Worm (Caenorhabditis elegans) whole organism, young adult: ENCODE results near the gene C05D12.3.

ENCODE experiments used
- F33H1.4 ChIP-seq: fragments of 200-800 bp; sonication (Bioruptor generic); IDR thresholded peaks from 2 replicates; pipeline ENCODE4 v1.3.6; 2022; ENCODE audit warnings: missing genetic modification reagents, missing genetic modification characterization, missing compliant biosample characterization
- F39B2.1 ChIP-seq: fragments of 200-800 bp; sonication (Bioruptor generic); IDR thresholded peaks from 2 replicates; pipeline ENCODE4 v1.3.6; 2022; ENCODE audit warnings: missing genetic modification reagents, missing genetic modification characterization, missing compliant biosample characterization
- F55B11.4 ChIP-seq: sonication (generic microtip); optimal IDR thresholded peaks from 2 replicates; lab custom pipeline; 2016; ENCODE audit warnings: missing compliant biosample characterization, missing genetic modification characterization, borderline replicate concordance; ENCODE audit not compliant: insufficient read depth
- F57C9.4 ChIP-seq: sonication (generic microtip); optimal IDR thresholded peaks from 2 replicates; lab custom pipeline; 2017; ENCODE audit warnings: mild to moderate bottlenecking, missing genetic modification characterization, missing compliant biosample characterization
- K12H6.12 ChIP-seq: fragments of 200-800 bp; sonication (Bioruptor generic); optimal IDR thresholded peaks from 2 replicates; lab custom pipeline; 2018; ENCODE audit warnings: mild to moderate bottlenecking, missing genetic modification characterization, missing compliant biosample characterization
- Y53F4B.3 ChIP-seq: fragments of 200-800 bp; sonication (Bioruptor generic); IDR thresholded peaks from 2 replicates; pipeline ENCODE4 v1.3.6; 2022; ENCODE audit warnings: missing genetic modification reagents, missing genetic modification characterization, missing compliant biosample characterization
- Y56A3A.18 ChIP-seq: fragments of 200-800 bp; sonication (Bioruptor generic); IDR thresholded peaks from 2 replicates; pipeline ENCODE4 v1.3.6; 2022; ENCODE audit warnings: missing genetic modification reagents, missing genetic modification characterization, missing compliant biosample characterization
- Y79H2A.3 ChIP-seq: fragments of 200-800 bp; sonication (Bioruptor generic); conservative IDR thresholded peaks from 2 replicates; pipeline ENCODE4 v1.3.6; 2022; ENCODE audit warnings: missing genetic modification reagents, missing genetic modification characterization, missing compliant biosample characterization
- Y95B8A.8 ChIP-seq: fragments of 200-800 bp; sonication (Bioruptor generic); IDR thresholded peaks from 2 replicates; pipeline ENCODE4 v1.3.6; 2022; ENCODE audit warnings: missing genetic modification reagents, missing genetic modification characterization, missing compliant biosample characterization
- akir-1 ChIP-seq: fragments of 200-800 bp; sonication (Bioruptor generic); optimal IDR thresholded peaks from 2 replicates; lab custom pipeline; 2018; ENCODE audit warnings: mild to moderate bottlenecking, missing genetic modification characterization, moderate library complexity, missing compliant biosample characterization
- ama-1 ChIP-seq, 3 experiments: fragments of 150-350 bp in 1 of 3; sonication (generic microtip) in 2 of 3; optimal IDR thresholded peaks; 2 replicates each; lab custom pipeline; 2014 to 2018; ENCODE audit warnings: missing biosample characterization in 2 of 3, missing genetic modification characterization in 2 of 3, missing genetic modification reagents in 2 of 3
- attf-5 ChIP-seq: fragments of 200-800 bp; sonication (Bioruptor generic); optimal IDR thresholded peaks from 2 replicates; lab custom pipeline; 2018; ENCODE audit warnings: mild to moderate bottlenecking, missing genetic modification characterization, missing compliant biosample characterization
- attf-6 ChIP-seq: fragments of 200-800 bp; sonication (Bioruptor generic); IDR thresholded peaks from 2 replicates; pipeline ENCODE4 v1.3.6; 2022; ENCODE audit warnings: missing genetic modification reagents, missing genetic modification characterization, missing compliant biosample characterization
- ccch-3 ChIP-seq: fragments of 200-800 bp; sonication (Bioruptor generic); optimal IDR thresholded peaks from 2 replicates; lab custom pipeline; 2018; ENCODE audit warnings: mild to moderate bottlenecking, missing genetic modification characterization, missing compliant biosample characterization
- cebp-1 ChIP-seq, 2 experiments: fragments of 200-800 bp in 1 of 2; sonication (Bioruptor generic) in 1 of 2; sonication (generic microtip) in 1 of 2; IDR thresholded peaks in 1 of 2; optimal IDR thresholded peaks in 1 of 2; 2 replicates each; pipeline versions ENCODE4 v1.3.6 to Lab custom; 2017 to 2022; ENCODE audit warnings: missing compliant biosample characterization in 2 of 2, missing genetic modification characterization in 2 of 2, mild to moderate bottlenecking in 1 of 2, missing genetic modification reagents in 1 of 2, moderate library complexity in 1 of 2
- cebp-2 ChIP-seq: fragments of 200-800 bp; sonication (Bioruptor generic); IDR thresholded peaks from 2 replicates; pipeline ENCODE4 v1.3.6; 2022; ENCODE audit warnings: missing genetic modification characterization, missing compliant biosample characterization
- ceh-100 ChIP-seq: fragments of 200-800 bp; sonication (Bioruptor generic); IDR thresholded peaks from 2 replicates; pipeline ENCODE4 v1.3.6; 2022; ENCODE audit warnings: missing genetic modification reagents, missing genetic modification characterization, missing compliant biosample characterization
- ceh-79 ChIP-seq: sonication (generic microtip); optimal IDR thresholded peaks from 2 replicates; lab custom pipeline; 2017; ENCODE audit warnings: mild to moderate bottlenecking, missing genetic modification characterization, missing compliant biosample characterization
- dox-1 ChIP-seq: fragments of 200-800 bp; sonication (Bioruptor generic); IDR thresholded peaks from 2 replicates; pipeline ENCODE4 v1.3.6; 2022; ENCODE audit warnings: missing genetic modification reagents, missing genetic modification characterization, missing compliant biosample characterization
- efl-1 ChIP-seq: fragments of 150-350 bp; optimal IDR thresholded peaks from 2 replicates; lab custom pipeline; 2014; ENCODE audit warnings: missing biosample characterization, missing genetic modification reagents, missing genetic modification characterization
- egl-18 ChIP-seq: fragments of 200-800 bp; sonication (Bioruptor generic); IDR thresholded peaks from 2 replicates; pipeline ENCODE4 v1.3.6; 2022; ENCODE audit warnings: missing genetic modification reagents, missing genetic modification characterization, missing compliant biosample characterization
- ets-4 ChIP-seq: fragments of 200-800 bp; sonication (Bioruptor generic); optimal IDR thresholded peaks from 2 replicates; lab custom pipeline; 2018; ENCODE audit warnings: mild to moderate bottlenecking, missing genetic modification characterization, missing compliant biosample characterization
- lin-26 ChIP-seq: fragments of 200-800 bp; sonication (Bioruptor generic); IDR thresholded peaks from 2 replicates; pipeline ENCODE4 v1.3.6; 2022; ENCODE audit warnings: missing genetic modification reagents, missing genetic modification characterization, missing compliant biosample characterization
- lin-35 ChIP-seq, 3 experiments: fragments of 150-350 bp in 2 of 3; sonication (generic microtip) in 1 of 3; optimal IDR thresholded peaks; 2 replicates each; lab custom pipeline; 2014 to 2018; ENCODE audit warnings: missing biosample characterization in 3 of 3, missing genetic modification characterization in 3 of 3, missing genetic modification reagents in 3 of 3
- lin-40 ChIP-seq: sonication (generic microtip); optimal IDR thresholded peaks from 2 replicates; lab custom pipeline; 2016; ENCODE audit warnings: missing genetic modification characterization, mild to moderate bottlenecking, missing compliant biosample characterization, missing genotype, missing genetic modification reagents
- lin-54 ChIP-seq: fragments of 200-800 bp; sonication (Bioruptor generic); optimal IDR thresholded peaks from 2 replicates; lab custom pipeline; 2018; ENCODE audit warnings: mild to moderate bottlenecking, missing genetic modification characterization, missing compliant biosample characterization
- lsl-1 ChIP-seq: fragments of 200-800 bp; sonication (Bioruptor generic); optimal IDR thresholded peaks from 2 replicates; lab custom pipeline; 2018; ENCODE audit warnings: mild to moderate bottlenecking, missing genetic modification characterization, moderate library complexity, missing compliant biosample characterization
- mcd-1 ChIP-seq: fragments of 200-800 bp; sonication (Bioruptor generic); IDR thresholded peaks from 2 replicates; pipeline ENCODE4 v1.3.6; 2022; ENCODE audit warnings: missing genetic modification reagents, missing genetic modification characterization, missing compliant biosample characterization
- nfya-1 ChIP-seq: sonication (generic microtip); optimal IDR thresholded peaks from 2 replicates; lab custom pipeline; 2017; ENCODE audit warnings: antibody characterized with exemption, missing compliant biosample characterization, missing genetic modification characterization, borderline replicate concordance; ENCODE audit not compliant: insufficient read depth
- nfyb-1 ChIP-seq: fragments of 200-800 bp; sonication (Bioruptor generic); IDR thresholded peaks from 2 replicates; pipeline ENCODE4 v1.3.6; 2022; ENCODE audit warnings: missing genetic modification reagents, missing genetic modification characterization, missing compliant biosample characterization
- nhr-120 ChIP-seq: fragments of 200-800 bp; sonication (Bioruptor generic); IDR thresholded peaks from 2 replicates; pipeline ENCODE4 v1.3.6; 2022; ENCODE audit warnings: missing genetic modification characterization, missing compliant biosample characterization
- nhr-179 ChIP-seq: sonication (generic microtip); optimal IDR thresholded peaks from 2 replicates; lab custom pipeline; 2016; ENCODE audit warnings: mild to moderate bottlenecking, missing genetic modification characterization, missing compliant biosample characterization
- nhr-27 ChIP-seq: fragments of 200-800 bp; sonication (Bioruptor generic); optimal IDR thresholded peaks from 2 replicates; lab custom pipeline; 2018; ENCODE audit warnings: mild to moderate bottlenecking, missing genetic modification characterization, moderate library complexity, missing compliant biosample characterization
- nhr-80 ChIP-seq: sonication (generic microtip); optimal IDR thresholded peaks from 2 replicates; lab custom pipeline; 2016; ENCODE audit warnings: missing genetic modification characterization, missing compliant biosample characterization
- nhr-90 ChIP-seq: sonication (generic microtip); optimal IDR thresholded peaks from 2 replicates; lab custom pipeline; 2016; ENCODE audit warnings: missing genotype, mild to moderate bottlenecking, missing genetic modification characterization, missing compliant biosample characterization
- pbrm-1 ChIP-seq: fragments of 200-800 bp; sonication (Bioruptor generic); IDR thresholded peaks from 2 replicates; pipeline ENCODE4 v1.3.6; 2022; ENCODE audit warnings: missing genetic modification reagents, missing genetic modification characterization, missing compliant biosample characterization
- snpc-4 ChIP-seq, 5 experiments: fragments of 150-350 bp in 1 of 5; sonication (generic microtip) in 4 of 5; optimal IDR thresholded peaks; 2 replicates each; lab custom pipeline; 2014 to 2018; ENCODE audit warnings: missing genetic modification characterization in 5 of 5, missing biosample characterization in 3 of 5, antibody characterized with exemption in 2 of 5, mild to moderate bottlenecking in 2 of 5, missing compliant biosample characterization in 2 of 5, missing genotype in 2 of 5, moderate library complexity in 2 of 5, missing genetic modification reagents in 1 of 5
- somi-1 ChIP-seq: fragments of 200-800 bp; sonication (Bioruptor generic); optimal IDR thresholded peaks from 2 replicates; lab custom pipeline; 2018; ENCODE audit warnings: mild to moderate bottlenecking, missing genetic modification characterization, missing compliant biosample characterization
- tbx-9 ChIP-seq: sonication (generic microtip); optimal IDR thresholded peaks from 2 replicates; lab custom pipeline; 2016; ENCODE audit warnings: borderline replicate concordance, missing genetic modification characterization, inconsistent platforms, missing compliant biosample characterization
- tlf-1 ChIP-seq: fragments of 200-800 bp; sonication (Bioruptor generic); optimal IDR thresholded peaks from 2 replicates; lab custom pipeline; 2018; ENCODE audit warnings: mild to moderate bottlenecking, missing genetic modification characterization, missing compliant biosample characterization
- ztf-18 ChIP-seq: sonication (generic microtip); optimal IDR thresholded peaks from 2 replicates; lab custom pipeline; 2016; ENCODE audit warnings: missing genotype, mild to moderate bottlenecking, missing genetic modification characterization, missing compliant biosample characterization
- ztf-26 ChIP-seq: sonication (generic microtip); optimal IDR thresholded peaks from 2 replicates; lab custom pipeline; 2017; ENCODE audit warnings: missing genetic modification characterization, missing compliant biosample characterization
- ztf-28 ChIP-seq: fragments of 200-800 bp; sonication (Bioruptor generic); IDR thresholded peaks from 2 replicates; pipeline ENCODE4 v1.3.6; 2022; ENCODE audit warnings: missing genetic modification reagents, missing genetic modification characterization, missing compliant biosample characterization

Gene C05D12.3

DNA sequence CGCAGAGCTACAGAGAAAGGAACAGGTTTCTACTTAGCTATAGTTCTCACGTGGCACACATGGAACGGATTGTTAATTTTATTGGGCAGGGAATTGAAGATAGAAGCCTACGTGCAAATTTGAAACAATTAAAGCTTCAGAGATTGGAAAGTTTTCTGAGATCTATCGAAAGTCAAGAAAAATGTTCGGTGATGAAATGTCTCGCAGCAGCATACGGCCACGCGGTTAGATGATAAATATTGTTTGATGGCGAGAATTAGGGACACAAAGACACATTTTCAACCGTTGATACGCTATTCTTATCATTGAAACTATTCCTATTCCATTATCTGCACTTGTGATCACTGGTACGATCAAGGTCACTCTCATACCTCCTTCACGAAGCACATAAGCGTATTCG lies 47.5 kb downstream of the C05D12.3 start:
- TF ChIP-seq lsl-1 (GFP tag; lab: Kevin White, UChicago) (no peak), ceh-79 (tag; lab: Kevin White, UChicago) (no peak), ztf-28 (GFP tag; lab: Robert Waterston, UW) (no peak), egl-18 (no peak), snpc-4 (GFP tag; optimal IDR thresholded peaks at IDR 0.05; lab: Kevin White, UChicago) (no peak), snpc-4 (tag; optimal IDR thresholded peaks at IDR 0.05; lab: Kevin White, UChicago) (peak in 2 of 4 experiments; percentile 43 to 50), cebp-1 (GFP tag; IDR thresholded peaks at IDR 0.05; lab: Robert Waterston, UW) (peak; percentile 58; the same call in 1 of the 2 replicates), cebp-1 (tag; optimal IDR thresholded peaks at IDR 0.05; lab: Kevin White, UChicago) (peak; percentile 80), nhr-80 (tag; lab: Kevin White, UChicago) (peak; percentile 89), lin-26 (GFP tag; lab: Robert Waterston, UW) (0 out of 2 replicates have a peak, but pooled peaks have one; percentile 17), F57C9.4 (tag; lab: Kevin White, UChicago) (no peak), K12H6.12 (tag; lab: Kevin White, UChicago) (no peak), somi-1 (GFP tag; lab: Kevin White, UChicago) (peak; percentile 19), lin-40 (tag; lab: Kevin White, UChicago) (peak; percentile 21), tlf-1 (GFP tag; lab: Kevin White, UChicago) (no peak), dox-1 (GFP tag; lab: Robert Waterston, UW) (0 out of 2 replicates have a peak, but pooled peaks have one; percentile 40), ztf-26 (tag; lab: Kevin White, UChicago) (peak; percentile 31), Y95B8A.8 (no peak), nfyb-1 (GFP tag; lab: Robert Waterston, UW) (0 out of 2 replicates have a peak, but pooled peaks have one; percentile 50), Y79H2A.3 (GFP tag; lab: Robert Waterston, UW) (no peak), attf-5 (GFP tag; lab: Kevin White, UChicago) (peak; percentile 55), ztf-18 (tag; lab: Kevin White, UChicago) (peak; percentile 47)

DNA sequence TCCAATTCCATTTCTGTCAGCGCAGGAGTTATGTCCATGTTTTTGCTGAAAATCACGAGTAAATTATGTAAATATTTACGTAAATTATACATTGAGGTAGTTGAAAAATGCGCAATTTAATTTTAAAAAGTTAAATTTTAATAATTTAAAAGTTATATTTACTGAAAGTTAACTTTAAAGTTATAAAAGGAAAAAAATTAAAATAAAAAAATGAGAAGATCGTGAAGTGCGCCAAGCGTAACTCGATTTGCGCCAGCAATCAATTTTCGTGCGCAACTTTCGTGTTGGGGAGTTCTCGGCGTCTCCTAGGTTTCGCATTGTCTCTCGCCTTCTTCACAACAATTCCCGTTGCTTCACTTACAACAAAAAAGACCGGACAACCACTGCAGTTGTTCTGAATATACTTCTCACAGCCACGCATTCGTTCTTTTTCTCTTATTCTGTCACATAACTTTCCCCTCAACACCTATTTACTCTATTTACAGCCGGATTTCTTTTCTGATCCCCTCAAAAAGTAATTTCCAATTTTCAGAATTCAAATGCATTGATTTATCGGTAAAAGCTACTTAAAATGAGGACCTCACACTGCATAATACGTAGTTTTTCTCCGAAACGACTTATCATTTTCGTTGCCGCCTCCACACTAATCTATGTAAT lies 48.6 kb downstream of the C05D12.3 start, which contains the start of the genes metl-1 and W02B12.11:
metl-1 (minus strand) TSS at position 51 of the 657 bp plus-strand sequence.
W02B12.11 (plus strand) TSS at position 337 of the 657 bp plus-strand sequence.
- peak; percentile 75 for TF ChIP-seq F33H1.4 (GFP tag; lab: Robert Waterston, UW)
- TF ChIP-seq cebp-2 (GFP tag; lab: Robert Waterston, UW) = no peak
- no peak for TF ChIP-seq attf-6 (GFP tag; lab: Robert Waterston, UW)
- TF ChIP-seq F39B2.1 (GFP tag; lab: Robert Waterston, UW) = no peak
- peak; percentile 87 for TF ChIP-seq lin-54 (GFP tag; lab: Kevin White, UChicago)
- TF ChIP-seq akir-1 (GFP tag; lab: Kevin White, UChicago) = no peak
- TF ChIP-seq ccch-3 (GFP tag; lab: Kevin White, UChicago) = no peak
- peak; percentile 87 for TF ChIP-seq nfyb-1 (GFP tag; lab: Robert Waterston, UW)
- TF ChIP-seq ets-4 (GFP tag; lab: Kevin White, UChicago) = no peak
- no peak for TF ChIP-seq F55B11.4 (tag; lab: Kevin White, UChicago)
- no peak for TF ChIP-seq nhr-179
- TF ChIP-seq ama-1 (optimal IDR thresholded peaks at IDR 0.05; lab: Kevin White, UChicago) = no peak
- TF ChIP-seq ama-1 (GFP tag; optimal IDR thresholded peaks at IDR 0.05; lab: Kevin White, UChicago) = no peak
- TF ChIP-seq Y53F4B.3 (GFP tag; lab: Robert Waterston, UW) = no peak
- TF ChIP-seq nhr-90 = no peak
- TF ChIP-seq ceh-100 = peak; percentile 76
- no peak for TF ChIP-seq efl-1
- TF ChIP-seq snpc-4 (GFP tag; optimal IDR thresholded peaks at IDR 0.05; lab: Kevin White, UChicago) = peak; percentile 16
- peak; percentile 61 to 77 (median 70) for TF ChIP-seq snpc-4 (tag; optimal IDR thresholded peaks at IDR 0.05; lab: Kevin White, UChicago)
- peak; percentile 72; the same call in 1 of the 2 replicates for TF ChIP-seq Y56A3A.18 (GFP tag; lab: Robert Waterston, UW)
- TF ChIP-seq mcd-1 = peak; percentile 88
- TF ChIP-seq nfya-1 (tag; lab: Kevin White, UChicago) = no peak
- TF ChIP-seq tbx-9 (tag; lab: Kevin White, UChicago) = no peak
- no peak for TF ChIP-seq nhr-27 (tag; lab: Kevin White, UChicago)
- TF ChIP-seq pbrm-1 (GFP tag; lab: Robert Waterston, UW) = peak; percentile 90
- peak in 2 of 3 experiments; percentile 53 to 82 for TF ChIP-seq lin-35 (GFP tag; optimal IDR thresholded peaks at IDR 0.05; lab: Kevin White, UChicago)
- TF ChIP-seq cebp-1 (GFP tag; IDR thresholded peaks at IDR 0.05; lab: Robert Waterston, UW) = 0 out of 2 replicates have a peak, but pooled peaks have one; percentile 13
- peak; percentile 82 for TF ChIP-seq cebp-1 (tag; optimal IDR thresholded peaks at IDR 0.05; lab: Kevin White, UChicago)
- no peak for TF ChIP-seq nhr-120 (GFP tag; lab: Robert Waterston, UW)
